Worm (Caenorhabditis elegans) whole organism, L4 larva: ENCODE data around the gene glc-4.

Experiments
- daf-19 ChIP-seq: fragments of 200-800 bp; sonication (Bioruptor generic); conservative IDR thresholded peaks from 2 replicates; pipeline ENCODE4 v1.3.6; 2022; ENCODE audit warnings: missing genetic modification characterization, missing compliant biosample characterization
- jun-1 ChIP-seq: fragments of 150-350 bp; optimal IDR thresholded peaks from 2 replicates; lab custom pipeline; 2014; ENCODE audit warnings: missing biosample characterization, missing genetic modification reagents, missing genetic modification characterization

DNA sequence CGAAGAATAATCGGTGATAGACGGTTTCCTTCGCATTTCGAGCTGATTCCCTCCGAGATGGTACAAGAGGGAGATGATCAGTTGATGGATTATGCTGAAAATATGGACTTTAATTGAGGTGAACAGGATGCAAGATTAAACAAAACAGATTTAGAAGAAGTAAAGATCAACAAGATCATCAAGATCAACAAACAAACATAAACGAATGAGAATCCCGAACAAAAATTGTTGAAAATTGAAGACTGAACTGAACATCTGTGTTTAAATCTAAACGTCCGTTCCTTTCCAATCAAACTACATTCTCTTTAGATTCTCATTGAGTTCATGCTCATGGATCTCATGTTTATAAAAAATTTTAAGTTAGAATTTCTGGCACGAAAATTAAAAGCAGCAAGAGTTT, at the start of gene glc-4:
- TF ChIP-seq daf-19 (GFP tag; lab: Robert Waterston, UW) (no peak), jun-1 (tag; lab: Kevin White, UChicago) (no peak)
